Worm (Caenorhabditis elegans): Measurements from ENCODE around the gene T03E6.9.

ce11 chrV:16647093-16647492 lies 46.6 kb upstream of the T03E6.9 start, which contains the start of gene W06G6.10:
- TF ChIP-seq snpc-4 (tag; optimal IDR thresholded peaks at IDR 0.05) (no peak), skn-1 (tag; optimal IDR thresholded peaks at IDR 0.05) (no peak), tbx-2 (tag; optimal IDR thresholded peaks at IDR 0.05) (no peak), ZK546.5 (tag; optimal IDR thresholded peaks at IDR 0.05) (no peak), elt-3 (tag; optimal IDR thresholded peaks at IDR 0.05) (no peak), ama-1 (optimal IDR thresholded peaks at IDR 0.05) (no peak), nhr-237 (tag; optimal IDR thresholded peaks at IDR 0.05) (no peak), nhr-28 (tag; optimal IDR thresholded peaks at IDR 0.05) (no peak), lin-15B (tag; optimal IDR thresholded peaks at IDR 0.05) (no peak), ceh-16 (tag; optimal IDR thresholded peaks at IDR 0.05) (no peak), nhr-12 (tag; optimal IDR thresholded peaks at IDR 0.05) (no peak)
